Worm (Caenorhabditis elegans): ENCODE data around the gene clc-1.

The clc-1 gene

ce11 chrX:11003701-11004100, 43.5 kb upstream of the clc-1 start:
- no peak for TF ChIP-seq C16A3.4 (tag; optimal IDR thresholded peaks at IDR 0.05)
- no peak for TF ChIP-seq hpl-2 (GFP tag; optimal IDR thresholded peaks at IDR 0.05)
- TF ChIP-seq nhr-76 (tag; optimal IDR thresholded peaks at IDR 0.05): no peak
- no peak for TF ChIP-seq unc-30 (tag; optimal IDR thresholded peaks at IDR 0.05)
- no peak for TF ChIP-seq lin-13 (GFP tag; optimal IDR thresholded peaks at IDR 0.05)
- no peak for TF ChIP-seq rnt-1 (tag; optimal IDR thresholded peaks at IDR 0.05)
- no peak for TF ChIP-seq nhr-28 (tag; optimal IDR thresholded peaks at IDR 0.05)
- TF ChIP-seq dsc-1 (tag; optimal IDR thresholded peaks at IDR 0.05): no peak
- TF ChIP-seq unc-98 (GFP tag; IDR thresholded peaks at IDR 0.05): no peak
- TF ChIP-seq mab-9 (GFP tag; IDR thresholded peaks at IDR 0.05): no peak
- TF ChIP-seq egl-27 (tag; optimal IDR thresholded peaks at IDR 0.05): no peak
- no peak for TF ChIP-seq ceh-8 (GFP tag; optimal IDR thresholded peaks at IDR 0.05)
- TF ChIP-seq lsy-2 (tag; optimal IDR thresholded peaks at IDR 0.05): no peak
- no peak for TF ChIP-seq ceh-88 (GFP tag; IDR thresholded peaks at IDR 0.05)
- TF ChIP-seq C04F5.9 (tag; optimal IDR thresholded peaks at IDR 0.05): no peak

DNA sequence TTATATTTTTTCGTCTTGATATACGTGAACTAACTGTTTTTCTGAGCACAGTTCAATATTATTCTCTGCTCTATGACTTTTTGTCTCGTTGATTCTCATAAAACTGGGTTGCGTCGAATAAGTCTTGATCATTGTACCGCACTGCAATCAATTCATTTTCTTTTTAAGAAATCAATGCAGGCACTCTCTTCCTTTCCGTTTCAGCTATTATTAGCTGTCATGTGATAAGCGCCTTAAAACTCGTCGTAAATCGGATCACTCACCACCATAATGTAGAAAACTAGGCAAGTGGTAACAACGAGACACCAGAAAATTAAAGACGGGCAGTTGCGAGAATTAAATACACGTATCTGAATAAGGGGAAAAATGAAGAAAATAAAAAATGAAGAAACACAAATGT, 39.9 kb upstream of the clc-1 start:
- TF ChIP-seq nhr-90 (tag; optimal IDR thresholded peaks at IDR 0.05; ENCODE audit: poor library complexity) (peak; percentile 5), elt-2 (tag; optimal IDR thresholded peaks at IDR 0.05) (peak; percentile 33), xbp-1 (tag; optimal IDR thresholded peaks at IDR 0.05) (no peak), efl-1 (optimal IDR thresholded peaks at IDR 0.05) (no peak), efl-1 (GFP tag; optimal IDR thresholded peaks at IDR 0.05 in 1 of 2) (no peak), sox-4 (tag; optimal IDR thresholded peaks at IDR 0.05) (no peak), lin-35 (GFP tag; optimal IDR thresholded peaks at IDR 0.05) (peak in 1 of 2 experiments; percentile 44), hpl-2 (GFP tag; optimal IDR thresholded peaks at IDR 0.05) (peak; percentile 32)

DNA sequence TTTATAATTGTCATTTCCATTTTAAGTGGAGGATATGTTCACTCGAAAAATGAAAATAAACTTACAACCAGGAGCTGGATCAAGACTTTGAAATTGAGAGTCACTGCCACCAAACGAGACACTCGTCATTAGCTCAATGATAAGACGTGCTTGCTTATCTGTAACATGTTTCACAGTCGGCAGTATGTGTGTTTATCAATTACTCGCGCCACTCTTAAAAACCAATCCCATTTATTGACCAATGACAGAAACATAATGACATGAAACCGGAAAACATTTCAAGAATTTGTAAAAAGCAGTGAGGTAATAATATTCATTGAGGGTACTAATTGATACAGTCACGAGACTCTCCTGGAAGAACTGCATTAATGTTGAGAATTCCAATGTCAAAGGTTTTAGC, 39.2 kb upstream of the clc-1 start, which contains the start of gene del-5:
del-5 (minus strand) TSS at position 130 of the 400 bp plus-strand sequence.
- TF ChIP-seq unc-98 (GFP tag; IDR thresholded peaks at IDR 0.05) (no peak), elt-2 (tag; optimal IDR thresholded peaks at IDR 0.05) (peak; percentile 83), efl-3 (GFP tag; optimal IDR thresholded peaks at IDR 0.05) (no peak), lin-35 (GFP tag; optimal IDR thresholded peaks at IDR 0.05) (peak in 1 of 2 experiments; percentile 32)

DNA sequence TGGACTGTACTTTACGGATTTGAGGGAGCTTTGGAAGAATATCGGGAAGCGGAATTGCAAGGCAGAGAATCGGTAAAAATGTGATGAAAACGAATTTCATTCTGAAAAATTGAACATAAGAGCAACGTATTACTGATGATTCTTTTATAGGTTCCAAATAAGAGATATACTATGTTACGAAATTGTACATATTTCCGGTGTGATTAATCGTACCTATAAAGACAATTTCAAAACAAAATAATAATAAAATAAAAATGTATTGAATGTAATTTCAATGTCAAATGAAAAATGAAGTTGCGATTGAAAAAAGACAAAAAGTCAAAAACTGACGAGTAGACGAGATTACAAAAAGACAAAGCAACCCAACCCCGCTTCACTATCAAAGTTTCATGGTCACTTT, 38.3 kb upstream of the clc-1 start, which contains the start of gene ttr-31:
ttr-31 (minus strand) TSS at position 101 of the 400 bp plus-strand sequence.
- TF ChIP-seq lin-14 (GFP tag; optimal IDR thresholded peaks at IDR 0.05): peak; percentile 21
- TF ChIP-seq ceh-88 (GFP tag; IDR thresholded peaks at IDR 0.05): no peak
- TF ChIP-seq elt-3 (tag; optimal IDR thresholded peaks at IDR 0.05): peak in 1 of 6 experiments; percentile 7
- peak; percentile 66 for TF ChIP-seq nhr-85 (tag)

DNA sequence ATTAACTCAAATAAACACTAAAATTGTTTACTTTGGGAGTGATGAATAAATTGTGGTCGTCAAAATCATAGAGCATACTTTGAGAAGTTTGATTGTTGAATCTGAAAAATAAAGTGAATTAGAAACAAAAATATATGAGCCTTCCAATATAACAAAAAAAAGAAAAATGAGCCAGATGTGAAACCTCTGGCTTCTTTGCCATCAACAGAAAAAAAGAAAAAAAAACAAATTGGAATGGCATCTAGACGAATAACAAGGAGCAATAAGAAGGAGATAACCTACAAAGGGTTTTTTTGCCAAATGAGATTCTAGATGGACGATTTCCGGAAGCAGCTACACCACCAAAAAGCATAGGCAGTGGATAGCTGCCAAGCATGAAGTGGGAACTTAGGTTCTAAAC, 36.7 kb upstream of the clc-1 start, which contains the start of gene F58A3.4:
F58A3.4 (minus strand) TSS at position 101 of the 400 bp plus-strand sequence.
- TF ChIP-seq ama-1 (optimal IDR thresholded peaks at IDR 0.05) (no peak), zag-1 (tag; optimal IDR thresholded peaks at IDR 0.05) (no peak), rnt-1 (tag; optimal IDR thresholded peaks at IDR 0.05) (no peak), ceh-63 (GFP tag; optimal IDR thresholded peaks at IDR 0.05) (no peak), lir-3 (tag; optimal IDR thresholded peaks at IDR 0.05; ENCODE audit: poor library complexity) (no peak), vab-15 (tag; optimal IDR thresholded peaks at IDR 0.05) (no peak), nhr-237 (tag; optimal IDR thresholded peaks at IDR 0.05) (no peak), jun-1 (tag; optimal IDR thresholded peaks at IDR 0.05) (no peak), lin-14 (GFP tag; optimal IDR thresholded peaks at IDR 0.05) (no peak)

- TF ChIP-seq blmp-1 (tag; optimal IDR thresholded peaks at IDR 0.05): peak; percentile 2
- no peak for TF ChIP-seq aly-2 (tag; optimal IDR thresholded peaks at IDR 0.05)
- peak; percentile 19 for TF ChIP-seq lin-14 (GFP tag; optimal IDR thresholded peaks at IDR 0.05)
Measured at ce11 chrX:11012337-11012736, 34.9 kb upstream of the clc-1 start, which contains the start of gene F58A3.3. F58A3.3 (plus strand) TSS chrX:11012637.

Data from whole organism, L1 larva.